Fruit fly (Drosophila melanogaster): Measurements from ENCODE around the gene bur.

Gene bur

dm6 chr2L:21179615-21180031 is at the start of gene bur, which contains the start of gene Mcm10:
TSS of gene bur (minus strand) at chr2L:21179683.
TSS of gene Mcm10 (plus strand) at chr2L:21179933.
- TF ChIP-seq noc (tag; optimal IDR thresholded peaks at IDR 0.05), result no peak

- TF ChIP-seq noc (tag; optimal IDR thresholded peaks at IDR 0.05), result no peak
Measured at dm6 chr2L:21221778-21222177, 42.3 kb upstream of the bur start.

dm6 chr2L:21221114-21221578 is 41.7 kb upstream of the bur start, which contains the start of gene CG8677:
TSS of gene CG8677 (plus strand) at chr2L:21221312.
- TF ChIP-seq noc (tag; optimal IDR thresholded peaks at IDR 0.05), result no peak

dm6 chr2L:21220396-21220795 is 40.9 kb upstream of the bur start, which contains the start of gene Atg18b:
TSS of gene Atg18b (minus strand) at chr2L:21220572.
- no peak for TF ChIP-seq noc (tag; optimal IDR thresholded peaks at IDR 0.05)

- peak; percentile 56 for TF ChIP-seq noc (tag; optimal IDR thresholded peaks at IDR 0.05)
Measured at dm6 chr2L:21219640-21220085, 40.2 kb upstream of the bur start.

dm6 chr2L:21218912-21219246 is 39.4 kb upstream of the bur start:
- no peak for TF ChIP-seq noc (tag; optimal IDR thresholded peaks at IDR 0.05)

dm6 chr2L:21218240-21218911 is 38.9 kb upstream of the bur start, which contains the start of gene CG8679:
TSS of gene CG8679 (minus strand) at chr2L:21218544.
- peak; percentile 24 for TF ChIP-seq noc (tag; optimal IDR thresholded peaks at IDR 0.05)

dm6 chr2L:21214961-21215362 is 35.5 kb upstream of the bur start:
- no peak for TF ChIP-seq noc (tag; optimal IDR thresholded peaks at IDR 0.05)

dm6 chr2L:21206193-21206592 is 26.7 kb upstream of the bur start, which contains the start of gene clumsy:
TSS of gene clumsy (plus strand) at chr2L:21206493.
- TF ChIP-seq noc (tag; optimal IDR thresholded peaks at IDR 0.05), result no peak

- TF ChIP-seq noc (tag; optimal IDR thresholded peaks at IDR 0.05), result no peak
Measured at dm6 chr2L:21202702-21203101, 23.2 kb upstream of the bur start, which contains the start of gene CG31988. TSS of gene CG31988 (minus strand) at chr2L:21202802.

- no peak for TF ChIP-seq noc (tag; optimal IDR thresholded peaks at IDR 0.05)
Measured at dm6 chr2L:21200275-21200674, 20.8 kb upstream of the bur start, which contains the start of gene CG31624. TSS of gene CG31624 (minus strand) at chr2L:21200375.

dm6 chr2L:21198633-21199264 is 19.3 kb upstream of the bur start, which contains the start of gene Ret:
TSS of gene Ret (minus strand) at chr2L:21198762.
- no peak for TF ChIP-seq noc (tag; optimal IDR thresholded peaks at IDR 0.05)

- TF ChIP-seq noc (tag; optimal IDR thresholded peaks at IDR 0.05), result no peak
Measured at dm6 chr2L:21197178-21197577, 17.7 kb upstream of the bur start.

dm6 chr2L:21196511-21196910 is 17.0 kb upstream of the bur start:
- TF ChIP-seq noc (tag; optimal IDR thresholded peaks at IDR 0.05), result peak; percentile 67

dm6 chr2L:21195331-21195730 is 15.8 kb upstream of the bur start:
- peak; percentile 48 for TF ChIP-seq noc (tag; optimal IDR thresholded peaks at IDR 0.05)

dm6 chr2L:21189273-21189781 is 9.8 kb upstream of the bur start:
- no peak for TF ChIP-seq noc (tag; optimal IDR thresholded peaks at IDR 0.05)

dm6 chr2L:21187753-21188152 is 8.3 kb upstream of the bur start:
- TF ChIP-seq noc (tag; optimal IDR thresholded peaks at IDR 0.05), result no peak
